Fruit fly (Drosophila melanogaster) whole organism, adult: ENCODE results near the gene Galk.

Experiments
- CG14711 ChIP-seq: fragments of 200-800 bp; sonication (Bioruptor generic); optimal IDR thresholded peaks from 2 replicates; lab custom pipeline; 2018; ENCODE audit warnings: missing biosample characterization, mild to moderate bottlenecking, missing genetic modification characterization, moderate library complexity
- CG1620 ChIP-seq: fragments of 200-800 bp; sonication (Bioruptor generic); optimal IDR thresholded peaks from 2 replicates; lab custom pipeline; 2016; ENCODE audit warnings: missing biosample characterization, missing genetic modification characterization
- cic ChIP-seq: fragments of 200-800 bp; sonication (Bioruptor generic); optimal IDR thresholded peaks from 2 replicates; lab custom pipeline; 2017; ENCODE audit warnings: missing biosample characterization, mild to moderate bottlenecking, missing genetic modification characterization, moderate library complexity
- pad ChIP-seq: fragments of 200-800 bp; sonication (Bioruptor generic); optimal IDR thresholded peaks from 3 replicates; lab custom pipeline; 2017; ENCODE audit warnings: missing biosample characterization, missing genetic modification characterization, mild to moderate bottlenecking, moderate library complexity, missing genetic modification reagents
- tj ChIP-seq: fragments of 200-800 bp; sonication (Bioruptor generic); optimal IDR thresholded peaks from 3 replicates; lab custom pipeline; 2017; ENCODE audit warnings: missing biosample characterization, mild to moderate bottlenecking, missing genetic modification characterization, moderate library complexity
- toe ChIP-seq: fragments of 200-800 bp; sonication (Bioruptor generic); optimal IDR thresholded peaks from 2 replicates; lab custom pipeline; 2016; ENCODE audit warnings: missing biosample characterization, missing genetic modification characterization

DNA sequence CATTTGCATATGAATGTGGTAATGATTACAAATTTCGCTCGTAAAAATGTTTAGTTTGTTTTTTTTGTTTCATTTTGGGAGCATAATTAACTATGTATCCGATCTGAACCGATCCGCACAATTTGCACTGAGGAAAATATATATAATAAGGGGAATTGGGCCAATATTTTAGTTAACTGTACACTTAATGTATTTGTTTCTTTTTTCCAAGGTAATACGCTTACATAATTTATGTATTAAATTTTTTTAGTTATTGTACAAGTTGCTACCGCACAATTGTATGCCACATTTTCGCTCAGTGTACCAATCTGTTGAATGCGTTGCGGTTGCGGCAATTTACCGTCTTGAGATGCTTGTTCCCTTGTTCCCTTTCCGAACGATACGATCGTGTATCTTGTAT is 39.8 kb upstream of the Galk start:
- TF ChIP-seq cic (no peak), tj (no peak), CG1620 (GFP tag; lab: Kevin White, UChicago) (no peak), pad (GFP tag; lab: Kevin White, UChicago) (no peak), toe (GFP tag; lab: Kevin White, UChicago) (no peak), CG14711 (no peak)
